Worm (Caenorhabditis elegans) whole organism, L2 larva: ENCODE results near the gene sre-51.

Experiments used
- F13H6.1 ChIP-seq: sonication (generic microtip); optimal IDR thresholded peaks from 2 replicates; lab custom pipeline; 2016; ENCODE audit warnings: missing genetic modification characterization, missing compliant biosample characterization
- R02D3.7 ChIP-seq: fragments of 150-350 bp; optimal IDR thresholded peaks from 2 replicates; lab custom pipeline; 2014; ENCODE audit warnings: missing biosample characterization, missing genetic modification characterization
- Y55F3AM.14 ChIP-seq: fragments of 200-800 bp; sonication (Bioruptor generic); optimal IDR thresholded peaks from 2 replicates; lab custom pipeline; 2018; ENCODE audit warnings: mild to moderate bottlenecking, missing genetic modification characterization, missing compliant biosample characterization
- ZK546.5 ChIP-seq: sonication (generic microtip); optimal IDR thresholded peaks from 2 replicates; lab custom pipeline; 2017; ENCODE audit warnings: missing biosample characterization, missing genetic modification characterization
- ama-1 ChIP-seq: fragments of 150-350 bp; optimal IDR thresholded peaks from 2 replicates; lab custom pipeline; 2018; ENCODE audit warnings: inconsistent platforms
- blmp-1 ChIP-seq: sonication (generic microtip); optimal IDR thresholded peaks from 2 replicates; lab custom pipeline; 2017; ENCODE audit warnings: missing genetic modification characterization, mild to moderate bottlenecking, missing compliant biosample characterization, antibody characterized with exemption, moderate library complexity; ENCODE audit not compliant: insufficient read depth
- ceh-82 ChIP-seq: fragments of 150-350 bp; optimal IDR thresholded peaks from 2 replicates; lab custom pipeline; 2014; ENCODE audit warnings: missing biosample characterization, missing genetic modification characterization
- crh-2 ChIP-seq: sonication (generic microtip); optimal IDR thresholded peaks from 2 replicates; lab custom pipeline; 2017; ENCODE audit warnings: missing biosample characterization, missing genetic modification characterization
- dmd-4 ChIP-seq: sonication (generic microtip); optimal IDR thresholded peaks from 2 replicates; lab custom pipeline; 2017; ENCODE audit warnings: missing biosample characterization, missing genetic modification characterization
- egl-27 ChIP-seq: sonication (generic microtip); optimal IDR thresholded peaks from 3 replicates; lab custom pipeline; 2017; ENCODE audit warnings: missing biosample characterization, missing genetic modification reagents, missing genetic modification characterization
- elt-1 ChIP-seq: fragments of 150-350 bp; optimal IDR thresholded peaks from 2 replicates; lab custom pipeline; 2014; ENCODE audit warnings: missing biosample characterization, missing genetic modification characterization
- elt-3 ChIP-seq: sonication (generic microtip); optimal IDR thresholded peaks from 2 replicates; lab custom pipeline; 2017; ENCODE audit warnings: missing biosample characterization, missing genetic modification characterization
- fos-1 ChIP-seq: fragments of 150-350 bp; optimal IDR thresholded peaks from 2 replicates; lab custom pipeline; 2014; ENCODE audit warnings: missing biosample characterization, missing genetic modification characterization
- gmeb-1 ChIP-seq: fragments of 150-350 bp; optimal IDR thresholded peaks from 2 replicates; lab custom pipeline; 2014; ENCODE audit warnings: missing biosample characterization, missing genetic modification characterization
- lin-11 ChIP-seq: fragments of 150-350 bp; sonication (generic microtip); optimal IDR thresholded peaks from 2 replicates; lab custom pipeline; 2014; ENCODE audit warnings: missing biosample characterization, missing genetic modification characterization, inconsistent platforms, mixed read lengths
- lin-13 ChIP-seq: fragments of 150-350 bp; optimal IDR thresholded peaks from 2 replicates; lab custom pipeline; 2014; ENCODE audit warnings: missing biosample characterization, missing genetic modification reagents, missing genetic modification characterization
- lin-39 ChIP-seq: fragments of 150-350 bp; optimal IDR thresholded peaks from 2 replicates; lab custom pipeline; 2014; ENCODE audit warnings: missing biosample characterization, missing genetic modification reagents, missing genetic modification characterization
- lsy-2 ChIP-seq, 2 experiments: fragments of 150-350 bp in 1 of 2; sonication (generic microtip) in 1 of 2; optimal IDR thresholded peaks; 2 replicates each; lab custom pipeline; 2014 to 2017; ENCODE audit warnings: missing biosample characterization in 2 of 2, missing genetic modification characterization in 2 of 2
- mab-5 ChIP-seq: fragments of 150-350 bp; optimal IDR thresholded peaks from 2 replicates; lab custom pipeline; 2014; ENCODE audit warnings: missing biosample characterization, missing genetic modification characterization
- mbf-1 ChIP-seq: sonication (generic microtip); optimal IDR thresholded peaks from 2 replicates; lab custom pipeline; 2017; ENCODE audit warnings: missing biosample characterization, missing genetic modification characterization
- mdl-1 ChIP-seq, 2 experiments: fragments of 150-350 bp in 1 of 2; sonication (generic microtip) in 1 of 2; optimal IDR thresholded peaks; 2 replicates each; lab custom pipeline; 2017; ENCODE audit warnings: missing biosample characterization in 2 of 2, missing genetic modification characterization in 2 of 2
- nhr-10 ChIP-seq: sonication (generic microtip); optimal IDR thresholded peaks from 2 replicates; lab custom pipeline; 2017; ENCODE audit warnings: missing biosample characterization, missing genetic modification characterization
- nhr-12 ChIP-seq: fragments of 150-350 bp; optimal IDR thresholded peaks from 2 replicates; lab custom pipeline; 2014; ENCODE audit warnings: missing biosample characterization, missing genetic modification characterization
- nhr-129 ChIP-seq: fragments of 150-350 bp; optimal IDR thresholded peaks from 2 replicates; lab custom pipeline; 2014; ENCODE audit warnings: missing biosample characterization, missing genetic modification characterization
- nhr-21 ChIP-seq: fragments of 150-350 bp; optimal IDR thresholded peaks from 2 replicates; lab custom pipeline; 2014; ENCODE audit warnings: missing biosample characterization, missing genetic modification characterization
- nhr-23 ChIP-seq: fragments of 150-350 bp; optimal IDR thresholded peaks from 2 replicates; lab custom pipeline; 2014; ENCODE audit warnings: missing biosample characterization, missing genetic modification reagents, missing genetic modification characterization
- nhr-237 ChIP-seq: fragments of 150-350 bp; optimal IDR thresholded peaks from 2 replicates; lab custom pipeline; 2014; ENCODE audit warnings: missing biosample characterization, missing genetic modification characterization
- nhr-25 ChIP-seq: fragments of 150-350 bp; sonication (generic microtip); optimal IDR thresholded peaks from 3 replicates; lab custom pipeline; 2014; ENCODE audit warnings: missing biosample characterization, missing genetic modification characterization
- nhr-6 ChIP-seq: fragments of 150-350 bp; optimal IDR thresholded peaks from 2 replicates; lab custom pipeline; 2014; ENCODE audit warnings: missing biosample characterization, missing genetic modification characterization
- peb-1 ChIP-seq: fragments of 150-350 bp; optimal IDR thresholded peaks from 2 replicates; lab custom pipeline; 2014; ENCODE audit warnings: missing biosample characterization, missing genetic modification characterization
- sem-4 ChIP-seq: fragments of 150-350 bp; optimal IDR thresholded peaks from 2 replicates; lab custom pipeline; 2014; ENCODE audit warnings: missing biosample characterization, missing genetic modification reagents, missing genetic modification characterization
- skn-1 ChIP-seq: sonication (generic microtip); optimal IDR thresholded peaks from 2 replicates; lab custom pipeline; 2017; ENCODE audit warnings: missing biosample characterization, missing genetic modification characterization
- sma-3 ChIP-seq: sonication (generic microtip); optimal IDR thresholded peaks from 2 replicates; lab custom pipeline; 2016; ENCODE audit warnings: missing genetic modification reagents, missing genetic modification characterization, missing compliant biosample characterization
- sma-9 ChIP-seq, 2 experiments: fragments of 150-350 bp in 1 of 2; sonication (generic microtip) in 1 of 2; optimal IDR thresholded peaks; 2 replicates each; lab custom pipeline; 2014 to 2016; ENCODE audit warnings: missing genetic modification characterization in 2 of 2, mild to moderate bottlenecking in 1 of 2, missing biosample characterization in 1 of 2, missing compliant biosample characterization in 1 of 2, missing genetic modification reagents in 1 of 2, moderate library complexity in 1 of 2
- snpc-4 ChIP-seq: fragments of 150-350 bp; optimal IDR thresholded peaks from 2 replicates; lab custom pipeline; 2014; ENCODE audit warnings: missing biosample characterization, missing genetic modification characterization
- unc-39 ChIP-seq: fragments of 150-350 bp; optimal IDR thresholded peaks from 2 replicates; lab custom pipeline; 2014; ENCODE audit warnings: missing biosample characterization, missing genetic modification characterization
- unc-55 ChIP-seq: fragments of 150-350 bp; sonication (generic microtip); optimal IDR thresholded peaks from 3 replicates; lab custom pipeline; 2014; ENCODE audit warnings: missing biosample characterization, missing genetic modification reagents, missing genetic modification characterization
- unc-62 ChIP-seq: fragments of 150-350 bp; optimal IDR thresholded peaks from 2 replicates; lab custom pipeline; 2014; ENCODE audit warnings: missing biosample characterization, missing genetic modification reagents, missing genetic modification characterization
- zag-1 ChIP-seq: fragments of 150-350 bp; optimal IDR thresholded peaks from 2 replicates; lab custom pipeline; 2014; ENCODE audit warnings: missing biosample characterization, missing genetic modification characterization
- ztf-1 ChIP-seq: fragments of 200-800 bp; sonication (Bioruptor generic); conservative IDR thresholded peaks from 2 replicates; pipeline ENCODE4 v1.3.6; 2022; ENCODE audit warnings: missing genetic modification characterization, missing compliant biosample characterization
- ztf-11 ChIP-seq: sonication (generic microtip); optimal IDR thresholded peaks from 2 replicates; lab custom pipeline; 2017; ENCODE audit warnings: missing biosample characterization, missing genetic modification characterization
- ztf-4 ChIP-seq: fragments of 150-350 bp; optimal IDR thresholded peaks from 2 replicates; lab custom pipeline; 2014; ENCODE audit warnings: missing biosample characterization, missing genetic modification characterization

sre-51 gene

DNA sequence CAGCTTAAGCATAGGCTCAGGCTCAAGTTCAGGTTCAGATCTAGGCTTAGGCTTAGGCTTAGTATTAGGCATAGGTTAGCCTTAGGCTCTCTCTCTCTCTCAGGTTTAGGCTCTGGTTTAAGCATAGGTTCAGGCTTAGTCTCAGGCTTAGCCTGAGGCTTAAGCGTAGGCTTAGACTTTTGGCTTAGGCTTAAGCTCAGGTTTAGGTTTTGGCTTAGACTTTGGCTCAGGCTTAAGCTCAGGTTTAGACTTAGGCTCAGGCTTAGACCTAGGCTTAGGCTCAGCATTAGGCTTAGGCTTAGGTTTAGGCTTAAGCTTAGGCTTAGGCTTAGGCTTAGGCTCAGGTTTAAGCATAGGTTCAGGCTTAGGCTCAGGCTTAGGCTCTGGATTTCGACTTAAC, 32.0 kb downstream of the sre-51 start:
- TF ChIP-seq crh-2: no peak
- no peak for TF ChIP-seq R02D3.7 (tag; lab: Kevin White, UChicago)
- TF ChIP-seq elt-1 (tag; lab: Kevin White, UChicago): no peak
- TF ChIP-seq mdl-1 (tag; optimal IDR thresholded peaks at IDR 0.05; lab: Kevin White, UChicago): no peak
- TF ChIP-seq gmeb-1: no peak
- TF ChIP-seq lin-11 (tag; lab: Kevin White, UChicago): no peak
- TF ChIP-seq fos-1 (tag; lab: Kevin White, UChicago): no peak
- TF ChIP-seq zag-1 (tag; lab: Kevin White, UChicago): no peak
- TF ChIP-seq dmd-4 (tag; lab: Kevin White, UChicago): no peak
- no peak for TF ChIP-seq elt-3
- TF ChIP-seq peb-1 (tag; lab: Kevin White, UChicago): no peak
- no peak for TF ChIP-seq lsy-2 (tag; optimal IDR thresholded peaks at IDR 0.05; lab: Kevin White, UChicago)
- no peak for TF ChIP-seq blmp-1 (tag; lab: Kevin White, UChicago)
- TF ChIP-seq egl-27 (tag; lab: Kevin White, UChicago): no peak
- no peak for TF ChIP-seq ceh-82
- no peak for TF ChIP-seq unc-55 (GFP tag; lab: Kevin White, UChicago)
- TF ChIP-seq skn-1 (tag; lab: Kevin White, UChicago): no peak
- TF ChIP-seq ZK546.5 (tag; lab: Kevin White, UChicago): no peak

DNA sequence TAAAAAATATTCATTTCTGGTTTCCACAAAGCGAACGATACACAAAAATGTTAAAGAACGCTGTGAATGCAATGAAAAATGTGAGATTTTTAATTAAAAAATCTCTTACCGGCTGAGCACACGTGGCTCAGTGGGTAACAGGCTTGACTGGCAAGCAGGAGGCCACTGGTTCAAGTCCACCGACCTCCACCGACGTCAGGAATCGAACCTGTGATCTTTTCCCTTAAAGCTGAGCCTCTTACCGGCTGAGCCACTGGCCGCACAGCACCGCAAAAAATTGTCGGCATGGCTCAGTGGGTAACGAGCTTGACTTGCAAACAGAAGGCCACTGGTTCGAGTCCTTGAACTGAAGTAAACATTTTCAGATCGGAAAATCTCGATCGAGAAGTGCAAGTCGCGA, 33.1 kb downstream of the sre-51 start, which contains the start of gene C44C11.6:
TSS of gene C44C11.6 (plus strand) at position 23 of the 400 bp plus-strand sequence.
- TF ChIP-seq F13H6.1 (peak; percentile 5), nhr-129 (tag; lab: Kevin White, UChicago) (peak; percentile 11), unc-62 (GFP tag; lab: Kevin White, UChicago) (no peak)

DNA sequence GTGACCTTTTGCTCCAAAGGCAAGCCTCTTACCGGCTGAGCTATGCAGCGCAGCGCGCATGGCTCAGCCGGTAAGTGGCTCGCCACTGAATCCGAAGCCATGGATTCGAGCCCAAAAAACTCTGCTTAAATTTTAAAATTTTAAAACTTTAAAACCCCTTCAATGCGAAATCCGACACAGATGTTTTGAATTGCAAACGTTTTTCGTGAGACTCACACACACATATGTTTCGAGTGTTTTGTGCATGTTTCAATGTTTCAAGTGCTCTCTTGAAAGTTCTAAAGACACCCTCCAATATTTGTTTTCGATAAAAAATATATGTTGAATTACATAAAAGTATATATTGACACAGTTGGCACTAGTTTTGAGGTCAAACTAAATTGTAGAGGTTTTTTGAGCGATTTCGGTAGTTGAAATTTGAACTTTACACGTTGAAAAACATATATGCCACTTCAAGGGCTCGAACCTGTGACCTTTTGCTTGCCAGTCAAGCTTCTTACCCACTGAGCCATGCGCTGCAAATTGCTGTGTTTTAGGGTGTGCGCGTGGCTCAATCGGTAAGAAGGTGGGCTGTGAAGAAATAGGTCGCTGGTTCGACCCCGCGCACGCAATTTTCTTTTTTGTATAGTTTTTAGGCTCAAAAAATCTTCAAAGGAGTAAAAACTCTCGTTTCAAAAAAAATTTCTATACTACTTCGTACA, 34.8 kb downstream of the sre-51 start:
- TF ChIP-seq fos-1 (tag; lab: Kevin White, UChicago) (no peak), Y55F3AM.14 (no peak), lsy-2 (tag; optimal IDR thresholded peaks at IDR 0.05; lab: Kevin White, UChicago) (no peak)

DNA sequence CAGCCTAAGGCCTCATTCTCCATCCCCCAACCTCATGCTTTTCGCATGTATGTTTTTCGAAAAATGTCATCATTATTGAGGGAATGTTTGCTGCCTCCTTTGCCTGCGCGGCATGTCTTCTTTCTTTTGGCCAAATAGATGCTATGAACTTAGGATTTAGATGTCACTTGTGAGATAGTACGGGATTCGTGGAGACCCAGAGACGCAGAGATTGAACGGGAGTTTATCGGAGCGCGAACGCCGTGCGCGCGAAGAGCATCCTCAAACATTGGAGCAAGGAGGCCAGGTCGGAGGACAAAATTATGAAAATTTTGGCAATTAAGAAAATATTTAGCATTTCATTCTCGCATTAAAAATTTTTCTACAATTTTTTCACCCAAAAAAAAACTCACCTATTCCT, 37.3 kb downstream of the sre-51 start:
- TF ChIP-seq nhr-12 (no peak), nhr-6 (tag; lab: Kevin White, UChicago) (no peak), snpc-4 (tag; lab: Kevin White, UChicago) (no peak), ama-1 (lab: Kevin White, UChicago) (no peak)

DNA sequence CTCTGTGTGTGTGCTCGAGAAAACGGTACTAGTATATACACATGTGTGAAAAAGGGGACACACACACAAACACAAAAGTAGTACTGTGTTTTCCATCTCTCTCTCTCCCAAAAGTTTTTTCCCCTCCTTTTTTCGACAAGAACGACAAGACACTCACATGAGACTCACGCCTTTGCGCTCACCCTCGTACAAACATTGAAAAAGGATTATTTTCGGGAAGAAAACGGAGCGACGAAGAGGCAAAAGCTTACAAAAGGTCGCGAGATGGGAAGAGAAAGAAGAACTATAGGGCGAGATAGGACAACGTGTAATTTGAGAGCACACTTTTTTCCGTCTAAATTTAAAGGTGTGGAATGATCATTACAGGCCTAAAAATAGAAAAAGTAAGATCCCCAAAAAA, 38.2 kb downstream of the sre-51 start:
- TF ChIP-seq nhr-25 (tag; lab: Kevin White, UChicago): no peak
- TF ChIP-seq mab-5 (tag; lab: Kevin White, UChicago): no peak
- TF ChIP-seq unc-62 (GFP tag; lab: Kevin White, UChicago): no peak
- TF ChIP-seq nhr-129 (tag; lab: Kevin White, UChicago): peak; percentile 52
- TF ChIP-seq lin-39: no peak
- no peak for TF ChIP-seq sem-4
- TF ChIP-seq snpc-4 (tag; lab: Kevin White, UChicago): no peak
- TF ChIP-seq Y55F3AM.14: no peak
- no peak for TF ChIP-seq dmd-4 (tag; lab: Kevin White, UChicago)
- peak; percentile 65 for TF ChIP-seq F13H6.1
- no peak for TF ChIP-seq nhr-23
- TF ChIP-seq lsy-2 (tag; optimal IDR thresholded peaks at IDR 0.05; lab: Kevin White, UChicago): no peak
- no peak for TF ChIP-seq ztf-11 (tag; lab: Kevin White, UChicago)
- TF ChIP-seq mdl-1 (tag; optimal IDR thresholded peaks at IDR 0.05; lab: Kevin White, UChicago): no peak
- TF ChIP-seq ztf-4 (tag; lab: Kevin White, UChicago): no peak
- no peak for TF ChIP-seq nhr-10 (tag; lab: Kevin White, UChicago)
- no peak for TF ChIP-seq nhr-6 (tag; lab: Kevin White, UChicago)
- no peak for TF ChIP-seq unc-39 (tag; lab: Kevin White, UChicago)
- no peak for TF ChIP-seq ama-1 (lab: Kevin White, UChicago)
- no peak for TF ChIP-seq nhr-237 (tag; lab: Kevin White, UChicago)
- TF ChIP-seq peb-1 (tag; lab: Kevin White, UChicago): no peak
- TF ChIP-seq fos-1 (tag; lab: Kevin White, UChicago): peak; percentile 38
- no peak for TF ChIP-seq crh-2
- TF ChIP-seq nhr-12: no peak
- peak; percentile 14 for TF ChIP-seq sma-9 (GFP tag; optimal IDR thresholded peaks at IDR 0.05; lab: Kevin White, UChicago)
- no peak for TF ChIP-seq sma-9 (tag; optimal IDR thresholded peaks at IDR 0.05; lab: Kevin White, UChicago)
- TF ChIP-seq unc-55 (GFP tag; lab: Kevin White, UChicago): no peak
- no peak for TF ChIP-seq mbf-1 (tag; lab: Kevin White, UChicago)
- no peak for TF ChIP-seq elt-1 (tag; lab: Kevin White, UChicago)
- no peak for TF ChIP-seq lin-13 (GFP tag; lab: Kevin White, UChicago)
- no peak for TF ChIP-seq ztf-1 (GFP tag; lab: Robert Waterston, UW)
- no peak for TF ChIP-seq nhr-21 (tag; lab: Kevin White, UChicago)
- TF ChIP-seq blmp-1 (tag; lab: Kevin White, UChicago): no peak
- TF ChIP-seq egl-27 (tag; lab: Kevin White, UChicago): no peak
- TF ChIP-seq sma-3: no peak
- TF ChIP-seq ceh-82: no peak
- TF ChIP-seq zag-1 (tag; lab: Kevin White, UChicago): no peak
